Worm (Caenorhabditis elegans) whole organism, early embryonic: ENCODE data around the gene kat-1.
"Not testable (repeated sequence)": the region's sequence is repeated elsewhere in the genome, so short reads cannot be mapped to it uniquely, and the experiment has no call there.

Experiments
- B0310.2 ChIP-seq: sonication (generic microtip); optimal IDR thresholded peaks from 2 replicates; lab custom pipeline; 2016; ENCODE audit warnings: mild to moderate bottlenecking, missing genetic modification characterization, missing compliant biosample characterization
- F13C5.2 ChIP-seq: sonication (generic microtip); optimal IDR thresholded peaks from 2 replicates; lab custom pipeline; 2017; ENCODE audit warnings: mild to moderate bottlenecking, missing genetic modification characterization, inconsistent platforms, missing compliant biosample characterization
- aly-1 ChIP-seq: sonication (generic microtip); optimal IDR thresholded peaks from 2 replicates; lab custom pipeline; 2016; ENCODE audit warnings: missing genetic modification characterization, missing compliant biosample characterization
- ama-1 ChIP-seq: fragments of 150-350 bp; optimal IDR thresholded peaks from 2 replicates; lab custom pipeline; 2014
- ceh-13 ChIP-seq: fragments of 200-800 bp; sonication (Bioruptor generic); optimal IDR thresholded peaks from 2 replicates; lab custom pipeline; 2018; ENCODE audit warnings: mild to moderate bottlenecking, missing genetic modification characterization, missing compliant biosample characterization
- ceh-36 ChIP-seq: sonication (generic microtip); optimal IDR thresholded peaks from 2 replicates; lab custom pipeline; 2016; ENCODE audit warnings: missing genetic modification characterization, inconsistent platforms, missing compliant biosample characterization
- ets-7 ChIP-seq: sonication (generic microtip); optimal IDR thresholded peaks from 2 replicates; lab custom pipeline; 2016; ENCODE audit warnings: missing genotype, missing genetic modification characterization, missing compliant biosample characterization
- flt-1 ChIP-seq: fragments of 200-800 bp; sonication (Bioruptor generic); IDR thresholded peaks from 2 replicates; pipeline ENCODE4 v1.3.6; 2022; ENCODE audit warnings: missing genetic modification characterization, missing compliant biosample characterization
- hmbx-1 ChIP-seq: sonication (generic microtip); optimal IDR thresholded peaks from 2 replicates; lab custom pipeline; 2016; ENCODE audit warnings: mild to moderate bottlenecking, missing genetic modification characterization, missing compliant biosample characterization
- hmg-4 ChIP-seq: fragments of 200-800 bp; sonication (Bioruptor generic); optimal IDR thresholded peaks from 2 replicates; lab custom pipeline; 2018; ENCODE audit warnings: mild to moderate bottlenecking, missing genetic modification characterization, missing compliant biosample characterization
- hnd-1 ChIP-seq: sonication (generic microtip); optimal IDR thresholded peaks from 2 replicates; lab custom pipeline; 2016; ENCODE audit warnings: missing genetic modification characterization, missing compliant biosample characterization
- pes-1 ChIP-seq: fragments of 200-800 bp; sonication (Bioruptor generic); IDR thresholded peaks from 2 replicates; pipeline ENCODE4 v1.3.6; 2022; ENCODE audit warnings: missing genetic modification reagents, missing genetic modification characterization, missing compliant biosample characterization
- scrt-1 ChIP-seq: fragments of 200-800 bp; sonication (Bioruptor generic); IDR thresholded peaks from 2 replicates; pipeline ENCODE4 v1.3.6; 2022; ENCODE audit warnings: missing genetic modification characterization, missing compliant biosample characterization
- sea-1 ChIP-seq: fragments of 200-800 bp; sonication (Bioruptor generic); conservative IDR thresholded peaks from 2 replicates; pipeline ENCODE4 v1.3.6; 2022; ENCODE audit warnings: missing genetic modification characterization, missing compliant biosample characterization
- tbx-11 ChIP-seq: fragments of 200-800 bp; sonication (Bioruptor generic); IDR thresholded peaks from 2 replicates; pipeline ENCODE4 v1.3.6; 2022; ENCODE audit warnings: missing genetic modification characterization, missing compliant biosample characterization
- tbx-37 ChIP-seq: fragments of 200-800 bp; sonication (Bioruptor generic); conservative IDR thresholded peaks from 2 replicates; pipeline ENCODE4 v1.3.6; 2022; ENCODE audit warnings: missing genetic modification reagents, missing genetic modification characterization, missing compliant biosample characterization
- tra-4 ChIP-seq: sonication (generic microtip); optimal IDR thresholded peaks from 2 replicates; lab custom pipeline; 2017; ENCODE audit warnings: missing genetic modification characterization, missing compliant biosample characterization

kat-1 gene

DNA sequence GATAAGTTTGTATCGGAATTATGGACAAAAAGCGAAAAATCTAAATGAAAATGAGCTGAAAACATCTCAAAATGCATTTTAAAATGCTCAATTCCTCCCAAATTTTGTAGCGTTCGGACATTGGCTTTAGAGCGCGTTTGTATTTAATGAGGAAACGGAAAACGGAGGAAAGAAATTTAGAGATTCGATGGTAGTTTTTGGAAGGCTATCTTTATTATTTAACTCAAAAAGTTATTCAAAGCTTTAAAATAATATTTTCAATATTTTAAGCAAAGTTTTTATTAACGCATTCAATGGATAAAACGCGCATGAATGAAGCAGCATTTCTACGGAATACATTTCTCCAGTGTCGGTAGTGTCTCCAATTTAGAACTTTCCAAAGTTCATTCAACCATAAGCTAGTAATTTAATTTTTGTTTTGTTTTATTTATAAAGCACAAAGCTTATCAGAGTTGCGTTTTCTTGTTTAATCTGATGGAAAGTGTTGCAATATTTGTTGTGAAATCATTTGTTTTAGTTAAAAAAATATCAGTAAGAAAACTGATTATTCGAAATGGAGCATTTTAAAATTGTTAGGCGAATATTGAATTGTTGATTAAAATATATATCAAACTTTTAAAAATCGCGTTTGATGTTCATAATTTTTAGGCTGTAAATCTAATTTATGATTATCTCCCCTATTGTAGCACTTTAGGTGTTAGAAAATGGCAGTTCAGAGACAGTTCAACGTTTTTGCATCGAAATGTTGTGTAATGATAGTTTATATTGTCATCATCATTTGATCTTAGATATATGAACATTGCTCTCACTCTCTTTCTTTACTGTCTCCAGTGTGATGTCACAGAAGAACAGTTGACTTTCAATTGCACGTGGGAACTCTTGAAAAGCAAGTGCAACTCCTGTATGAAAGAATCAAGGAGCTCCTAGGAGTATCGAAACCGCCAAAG lies 751 bp upstream of the kat-1 start:
- TF ChIP-seq ama-1: no peak
- no peak for TF ChIP-seq scrt-1 (GFP tag; lab: Robert Waterston, UW)
- peak; percentile 18 for TF ChIP-seq ets-7 (tag; lab: Kevin White, UChicago)
- peak; percentile 5 for TF ChIP-seq ceh-13 (GFP tag; lab: Kevin White, UChicago)
- 0 out of 2 replicates have a peak, but pooled peaks have one; percentile 19 for TF ChIP-seq tbx-37 (GFP tag; lab: Robert Waterston, UW)
- no peak for TF ChIP-seq hmbx-1 (tag; lab: Kevin White, UChicago)
- TF ChIP-seq hnd-1 (tag; lab: Kevin White, UChicago): peak; percentile 5

DNA sequence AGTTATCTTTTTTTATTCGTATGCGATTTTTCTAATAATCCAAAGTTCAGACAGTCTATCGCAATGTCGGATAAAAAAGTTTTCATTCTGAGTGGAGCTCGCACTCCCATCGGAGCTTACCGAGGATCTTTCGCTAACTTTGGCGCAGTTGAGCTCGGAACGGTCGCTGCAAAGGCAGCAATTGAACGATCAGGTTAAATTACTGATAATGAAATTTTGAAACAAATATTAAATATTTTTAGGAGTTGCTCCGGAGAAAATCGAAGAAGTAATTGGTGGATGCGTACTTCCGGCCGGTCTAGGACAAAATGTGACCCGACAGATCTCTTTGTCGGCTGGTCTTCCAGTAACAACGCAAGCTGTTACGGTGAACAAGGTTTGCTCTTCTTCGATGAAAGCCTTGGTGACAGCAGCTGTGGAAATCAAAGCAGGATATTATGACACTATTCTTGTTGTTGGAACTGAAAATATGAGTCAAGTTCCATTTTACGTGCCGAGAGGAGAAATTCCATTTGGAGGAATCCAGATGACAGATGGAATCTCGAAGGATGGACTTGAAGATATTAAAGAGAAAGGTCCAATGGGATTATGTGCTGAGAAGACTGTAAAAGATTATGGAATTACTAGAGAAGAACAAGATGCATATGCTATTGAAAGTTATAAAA lies 2.1 kb downstream of the kat-1 start, which contains the start of gene T02G5.7:
T02G5.7 (plus strand) TSS at position 51 of the 665 bp plus-strand sequence.
- TF ChIP-seq hmg-4 (GFP tag; lab: Kevin White, UChicago): no peak
- TF ChIP-seq F13C5.2: no peak
- TF ChIP-seq tbx-11: no peak
- no peak for TF ChIP-seq tra-4
- TF ChIP-seq aly-1 (tag; lab: Kevin White, UChicago): no peak
- TF ChIP-seq flt-1 (GFP tag; lab: Robert Waterston, UW): no peak
- TF ChIP-seq hnd-1 (tag; lab: Kevin White, UChicago): no peak
- TF ChIP-seq hmbx-1 (tag; lab: Kevin White, UChicago): no peak
- no peak for TF ChIP-seq ama-1
- TF ChIP-seq pes-1 (GFP tag; lab: Robert Waterston, UW): no peak

ce11 chrII:7084021-7084420 lies 10.4 kb downstream of the kat-1 start, which contains the start of the genes T02G5.14 and T02G5.15:
Gene T02G5.14, plus strand, starts transcription at chrII:7084321.
Gene T02G5.15, plus strand, starts transcription at chrII:7084321.
- not testable (repeated sequence) for TF ChIP-seq tra-4; hnd-1 (tag; lab: Kevin White, UChicago); tbx-37 (GFP tag; lab: Robert Waterston, UW)

ce11 chrII:7090085-7090484 lies 16.5 kb downstream of the kat-1 start:
- TF ChIP-seq hmbx-1 (tag; lab: Kevin White, UChicago) (no peak), hnd-1 (tag; lab: Kevin White, UChicago) (no peak), B0310.2 (tag; lab: Kevin White, UChicago) (no peak), ets-7 (tag; lab: Kevin White, UChicago) (no peak), sea-1 (GFP tag; lab: Robert Waterston, UW) (no peak), F13C5.2 (no peak), tbx-37 (GFP tag; lab: Robert Waterston, UW) (no peak), ama-1 (no peak), flt-1 (GFP tag; lab: Robert Waterston, UW) (no peak), tra-4 (no peak), pes-1 (GFP tag; lab: Robert Waterston, UW) (no peak), tbx-11 (no peak), scrt-1 (GFP tag; lab: Robert Waterston, UW) (no peak), hmg-4 (GFP tag; lab: Kevin White, UChicago) (no peak), ceh-13 (GFP tag; lab: Kevin White, UChicago) (no peak), aly-1 (tag; lab: Kevin White, UChicago) (no peak), ceh-36 (tag; lab: Kevin White, UChicago) (no peak)

DNA sequence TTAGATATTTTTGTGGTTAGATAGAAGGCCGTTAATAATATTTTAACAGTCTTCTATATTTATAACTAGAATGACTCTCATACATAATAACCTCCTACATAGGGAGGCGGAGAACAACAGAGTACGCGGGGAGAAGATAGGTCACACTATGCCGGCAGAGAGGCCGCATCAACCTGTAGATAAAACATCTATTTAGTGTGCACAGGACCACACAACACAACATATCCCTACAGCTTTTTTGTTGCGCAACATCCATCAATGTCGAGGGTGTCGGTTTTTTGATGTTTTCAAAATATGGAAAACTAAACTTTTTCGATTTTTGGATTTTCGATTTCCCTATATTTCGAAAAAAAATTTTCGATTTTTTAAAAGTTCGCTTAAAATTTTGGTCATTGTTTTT lies 17.2 kb downstream of the kat-1 start:
- TF ChIP-seq hmg-4 (GFP tag; lab: Kevin White, UChicago) (peak; percentile 44), F13C5.2 (no peak), pes-1 (GFP tag; lab: Robert Waterston, UW) (0 out of 2 replicates have a peak, but pooled peaks have one; percentile 4), ama-1 (no peak)

ce11 chrII:7093339-7093821 lies 19.8 kb downstream of the kat-1 start, which contains the start of gene T02G5.3:
Gene T02G5.3, plus strand, starts transcription at chrII:7093389.
- TF ChIP-seq ama-1 (no peak), hmg-4 (GFP tag; lab: Kevin White, UChicago) (no peak), B0310.2 (tag; lab: Kevin White, UChicago) (peak; percentile 19), ceh-36 (tag; lab: Kevin White, UChicago) (no peak), sea-1 (GFP tag; lab: Robert Waterston, UW) (0 out of 2 replicates have a peak, but pooled peaks have one; percentile 18)

- no peak for TF ChIP-seq tbx-11
- no peak for TF ChIP-seq F13C5.2
- no peak for TF ChIP-seq flt-1 (GFP tag; lab: Robert Waterston, UW)
- TF ChIP-seq hmg-4 (GFP tag; lab: Kevin White, UChicago): no peak
These were observed 22.4 kb downstream of the kat-1 start for ce11 chrII:7095970-7096369.

ce11 chrII:7098578-7098977 lies 25.0 kb downstream of the kat-1 start, which contains the start of gene mct-5:
Gene mct-5, minus strand, starts transcription at chrII:7098593.
- TF ChIP-seq hnd-1 (tag; lab: Kevin White, UChicago) (no peak), ceh-36 (tag; lab: Kevin White, UChicago) (no peak), ceh-13 (GFP tag; lab: Kevin White, UChicago) (no peak), pes-1 (GFP tag; lab: Robert Waterston, UW) (no peak), F13C5.2 (no peak), tbx-37 (GFP tag; lab: Robert Waterston, UW) (no peak), hmbx-1 (tag; lab: Kevin White, UChicago) (no peak), hmg-4 (GFP tag; lab: Kevin White, UChicago) (no peak), scrt-1 (GFP tag; lab: Robert Waterston, UW) (no peak), ama-1 (no peak), tbx-11 (no peak), flt-1 (GFP tag; lab: Robert Waterston, UW) (no peak), aly-1 (tag; lab: Kevin White, UChicago) (no peak), ets-7 (tag; lab: Kevin White, UChicago) (no peak), B0310.2 (tag; lab: Kevin White, UChicago) (no peak)
